Worm (Caenorhabditis elegans): ENCODE results near the gene T05C12.8.

- no peak for TF ChIP-seq pha-4 (tag; optimal IDR thresholded peaks at IDR 0.05)
- no peak for TF ChIP-seq hlh-8 (tag; optimal IDR thresholded peaks at IDR 0.05)
- no peak for TF ChIP-seq odd-2 (tag; optimal IDR thresholded peaks at IDR 0.05)
- TF ChIP-seq ceh-19 (GFP tag; optimal IDR thresholded peaks at IDR 0.05) = no peak
- TF ChIP-seq ama-1 (optimal IDR thresholded peaks at IDR 0.05) = no peak
- no peak for TF ChIP-seq fkh-10 (GFP tag; optimal IDR thresholded peaks at IDR 0.05)
- no peak for TF ChIP-seq ahr-1 (tag; optimal IDR thresholded peaks at IDR 0.05)
- no peak for TF ChIP-seq elt-2 (tag; optimal IDR thresholded peaks at IDR 0.05)
- TF ChIP-seq F13H6.1 (tag; optimal IDR thresholded peaks at IDR 0.05) = no peak
- no peak for TF ChIP-seq nhr-11 (tag; optimal IDR thresholded peaks at IDR 0.05)
- TF ChIP-seq sox-4 (tag; optimal IDR thresholded peaks at IDR 0.05) = no peak
These were observed 33.1 kb upstream of the T05C12.8 start for ce11 chrII:8223422-8223821.
